Worm (Caenorhabditis elegans): Measurements from ENCODE around the gene M106.8.

ce11 chrII:10884396-10884795, 41.0 kb upstream of the M106.8 start, which contains the start of gene egg-3:
- TF ChIP-seq tbx-2 (tag; optimal IDR thresholded peaks at IDR 0.05) = no peak
- TF ChIP-seq skn-1 (tag; optimal IDR thresholded peaks at IDR 0.05) = no peak

Data from whole organism, L1 larva.